Worm (Caenorhabditis elegans): Measurements from ENCODE around the gene glb-3.
A peak's percentile ranks its signal among the peaks of the same experiment; 100 is the strongest.

glb-3 gene

DNA sequence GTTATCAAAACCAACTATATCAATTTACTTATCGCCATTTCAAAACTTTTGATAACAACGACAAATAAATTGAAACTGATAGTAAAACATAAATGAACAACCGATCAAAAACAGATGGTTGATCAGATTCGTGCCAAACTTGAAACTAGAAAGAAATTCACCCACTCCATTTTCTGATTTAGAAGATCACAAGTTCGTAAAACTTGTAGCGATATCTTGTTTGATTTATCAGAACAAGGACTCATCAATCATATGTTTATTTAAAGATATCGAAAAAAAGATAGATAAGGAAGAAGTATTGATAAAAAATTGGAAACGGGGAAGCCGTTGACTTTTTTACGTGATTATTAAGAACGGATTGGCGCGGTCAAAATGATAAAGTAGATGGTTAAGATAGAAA is 47.3 kb upstream of the glb-3 start (continued):
- TF ChIP-seq unc-62 (GFP tag; optimal IDR thresholded peaks at IDR 0.05 in 1 of 2) (no peak), unc-62 (tag; optimal IDR thresholded peaks at IDR 0.05) (no peak), F44E2.7 (GFP tag; IDR thresholded peaks at IDR 0.05) (no peak), T26A8.4 (GFP tag; IDR thresholded peaks at IDR 0.05) (no peak), Y5F2A.4 (GFP tag; optimal IDR thresholded peaks at IDR 0.05) (no peak), hif-1 (tag; optimal IDR thresholded peaks at IDR 0.05) (no peak), gei-8 (GFP tag; optimal IDR thresholded peaks at IDR 0.05) (no peak), daf-12 (tag; optimal IDR thresholded peaks at IDR 0.05) (no peak), Y48G9A.11 (GFP tag; IDR thresholded peaks at IDR 0.05) (no peak), lin-13 (GFP tag; optimal IDR thresholded peaks at IDR 0.05) (no peak), hmg-1.1 (GFP tag; IDR thresholded peaks at IDR 0.05) (no peak), tag-97 (GFP tag; IDR thresholded peaks at IDR 0.05) (no peak), dmd-9 (GFP tag; IDR thresholded peaks at IDR 0.05) (no peak), ceh-32 (tag; optimal IDR thresholded peaks at IDR 0.05; ENCODE audit: poor library complexity) (no peak), T20F7.1 (GFP tag; optimal IDR thresholded peaks at IDR 0.05) (peak; percentile 25), ces-1 (GFP tag; optimal IDR thresholded peaks at IDR 0.05) (no peak), fos-1 (tag; optimal IDR thresholded peaks at IDR 0.05) (no peak), zip-11 (GFP tag; IDR thresholded peaks at IDR 0.05) (no peak), zfp-2 (tag; optimal IDR thresholded peaks at IDR 0.05) (no peak), lim-7 (GFP tag; IDR thresholded peaks at IDR 0.05) (no peak), F26F4.8 (GFP tag; conservative IDR thresholded peaks at IDR 0.05) (no peak), ZK337.2 (GFP tag; IDR thresholded peaks at IDR 0.05) (no peak), egl-27 (tag; optimal IDR thresholded peaks at IDR 0.05) (no peak), rbr-2 (tag; optimal IDR thresholded peaks at IDR 0.05) (no peak), arid-1 (GFP tag; conservative IDR thresholded peaks at IDR 0.05) (no peak), F10B5.3 (tag; optimal IDR thresholded peaks at IDR 0.05) (no peak), duxl-1 (tag; optimal IDR thresholded peaks at IDR 0.05; ENCODE audit: poor library complexity) (no peak), skn-1 (tag; optimal IDR thresholded peaks at IDR 0.05) (no peak), ztf-11 (tag; optimal IDR thresholded peaks at IDR 0.05) (no peak), mdt-29 (GFP tag; IDR thresholded peaks at IDR 0.05) (no peak), hlh-11 (tag; optimal IDR thresholded peaks at IDR 0.05) (peak; percentile 36), daf-16 (GFP tag; optimal IDR thresholded peaks at IDR 0.05) (no peak), daf-16 (tag; optimal IDR thresholded peaks at IDR 0.05) (no peak), saeg-2 (GFP tag; IDR thresholded peaks at IDR 0.05) (no peak), nhr-48 (tag; optimal IDR thresholded peaks at IDR 0.05) (peak; percentile 0), hlh-30 (tag; optimal IDR thresholded peaks at IDR 0.05; ENCODE audit: insufficient read depth) (peak; percentile 4), cey-2 (tag; optimal IDR thresholded peaks at IDR 0.05; ENCODE audit: borderline replicate concordance, insufficient read depth) (peak; percentile 73), snpc-1.2 (GFP tag; IDR thresholded peaks at IDR 0.05) (no peak), egl-43 (GFP tag; IDR thresholded peaks at IDR 0.05) (no peak), ama-1 (optimal IDR thresholded peaks at IDR 0.05) (no peak), daf-19 (GFP tag; conservative IDR thresholded peaks at IDR 0.05) (no peak), dve-1 (tag; optimal IDR thresholded peaks at IDR 0.05; ENCODE audit: insufficient read depth) (no peak), lin-15B (tag; optimal IDR thresholded peaks at IDR 0.05) (no peak), pqm-1 (tag; optimal IDR thresholded peaks at IDR 0.05) (peak; percentile 54), mxl-2 (GFP tag; conservative IDR thresholded peaks at IDR 0.05) (no peak), snpc-4 (tag; optimal IDR thresholded peaks at IDR 0.05) (no peak), sdz-12 (GFP tag; optimal IDR thresholded peaks at IDR 0.05) (no peak), F49E8.2 (tag; optimal IDR thresholded peaks at IDR 0.05; ENCODE audit: borderline replicate concordance) (no peak), ceh-82 (tag; optimal IDR thresholded peaks at IDR 0.05) (no peak), mxl-3 (GFP tag; optimal IDR thresholded peaks at IDR 0.05) (no peak), zip-2 (tag; optimal IDR thresholded peaks at IDR 0.05) (no peak), ztf-7 (tag; optimal IDR thresholded peaks at IDR 0.05) (no peak), nhr-6 (tag; optimal IDR thresholded peaks at IDR 0.05) (no peak)

Data from whole organism, L4 larva.